Fruit fly (Drosophila melanogaster): Measurements from ENCODE around the gene CG32284.

CG32284 gene

dm6 chr3L:3222643-3223389 lies 36.4 kb downstream of the CG32284 start, which contains the start of the genes RpL28 and eIF1 (continued):
- peak; percentile 63 for TF ChIP-seq wor (GFP tag; IDR thresholded peaks at IDR 0.05)
- TF ChIP-seq gce (GFP tag; IDR thresholded peaks at IDR 0.05) = peak; percentile 86
- peak; percentile 90 for TF ChIP-seq Dbx (GFP tag; IDR thresholded peaks at IDR 0.05)
- TF ChIP-seq mld (GFP tag; IDR thresholded peaks at IDR 0.05; ENCODE audit: partially characterized antibody) = 0 out of 3 replicates have a peak, but pooled peaks have one; percentile 39
- no peak for TF ChIP-seq yki (optimal IDR thresholded peaks at IDR 0.05)
- TF ChIP-seq gt (GFP tag; IDR thresholded peaks at IDR 0.05) = peak; percentile 74
- TF ChIP-seq CG1233 (GFP tag; optimal IDR thresholded peaks at IDR 0.05) = peak; percentile 96
- TF ChIP-seq CG10565 (GFP tag; optimal IDR thresholded peaks at IDR 0.05) = peak; percentile 79
- peak; percentile 52 for TF ChIP-seq ftz-f1 (GFP tag; optimal IDR thresholded peaks at IDR 0.05)
- TF ChIP-seq pum (GFP tag; optimal IDR thresholded peaks at IDR 0.05) = peak; percentile 85
- peak; percentile 97 for TF ChIP-seq CG34376 (GFP tag; optimal IDR thresholded peaks at IDR 0.05)
- TF ChIP-seq CG9609 (GFP tag; optimal IDR thresholded peaks at IDR 0.05) = peak; percentile 89
- TF ChIP-seq CG13424 (tag; optimal IDR thresholded peaks at IDR 0.05) = peak; percentile 76
- TF ChIP-seq pita (GFP tag; optimal IDR thresholded peaks at IDR 0.05) = no peak
- peak; percentile 91 for TF ChIP-seq Hey (tag; optimal IDR thresholded peaks at IDR 0.05)
- peak; percentile 86 for TF ChIP-seq sqz (GFP tag; optimal IDR thresholded peaks at IDR 0.05)
- TF ChIP-seq onecut (GFP tag; IDR thresholded peaks at IDR 0.05) = peak; percentile 89
- TF ChIP-seq z (GFP tag; IDR thresholded peaks at IDR 0.05) = 0 out of 3 replicates have a peak, but pooled peaks have one; percentile 29
- TF ChIP-seq Eip74EF (GFP tag; optimal IDR thresholded peaks at IDR 0.05) = peak in 1 of 2 experiments; percentile 44
- TF ChIP-seq Sry-β (GFP tag; optimal IDR thresholded peaks at IDR 0.05) = peak; percentile 66
- TF ChIP-seq CG9215 (GFP tag; IDR thresholded peaks at IDR 0.05) = peak; percentile 83
- peak; percentile 85 for TF ChIP-seq CG17829 (tag; optimal IDR thresholded peaks at IDR 0.05)
- peak; percentile 87 for TF ChIP-seq sens-2 (GFP tag; IDR thresholded peaks at IDR 0.05)
- TF ChIP-seq Hmr (GFP tag; optimal IDR thresholded peaks at IDR 0.05) = peak; percentile 96
- TF ChIP-seq CG32772 (GFP tag; IDR thresholded peaks at IDR 0.05) = peak; percentile 82
- TF ChIP-seq p53 (GFP tag; optimal IDR thresholded peaks at IDR 0.05) = peak; percentile 82
- peak; percentile 90 for TF ChIP-seq nmo (GFP tag; optimal IDR thresholded peaks at IDR 0.05)
- peak; percentile 77 for TF ChIP-seq vnd (GFP tag; IDR thresholded peaks at IDR 0.05; ENCODE audit: partially characterized antibody)
- TF ChIP-seq kni (GFP tag; optimal IDR thresholded peaks at IDR 0.05) = peak; percentile 94
- TF ChIP-seq CG7839 (tag; optimal IDR thresholded peaks at IDR 0.05) = peak; percentile 84
- peak; percentile 63; the same call in 2 of the 3 replicates for TF ChIP-seq CG11695 (GFP tag; IDR thresholded peaks at IDR 0.05)
- TF ChIP-seq slp2 (GFP tag; optimal IDR thresholded peaks at IDR 0.05) = peak; percentile 89
- TF ChIP-seq cato (GFP tag; optimal IDR thresholded peaks at IDR 0.05; ENCODE audit: borderline replicate concordance) = peak; percentile 86
- peak; percentile 98 for TF ChIP-seq caup (GFP tag; optimal IDR thresholded peaks at IDR 0.05; ENCODE audit: severe bottlenecking)
- peak; percentile 84 for TF ChIP-seq CG1024 (GFP tag; IDR thresholded peaks at IDR 0.05)
- no peak for TF ChIP-seq br (optimal IDR thresholded peaks at IDR 0.05)
- TF ChIP-seq CG6854 (GFP tag; optimal IDR thresholded peaks at IDR 0.05) = peak; percentile 77
- TF ChIP-seq Drgx (GFP tag; IDR thresholded peaks at IDR 0.05) = no peak
- TF ChIP-seq zen2 (GFP tag; IDR thresholded peaks at IDR 0.05; ENCODE audit: partially characterized antibody) = peak; percentile 47; the same call in 2 of the 3 replicates
- peak; percentile 91 for TF ChIP-seq slou (GFP tag; optimal IDR thresholded peaks at IDR 0.05)
- TF ChIP-seq dimm (GFP tag; IDR thresholded peaks at IDR 0.05) = 0 out of 2 replicates have a peak, but pooled peaks have one; percentile 17
- peak; percentile 62 for TF ChIP-seq Elba2 (GFP tag; optimal IDR thresholded peaks at IDR 0.05)
- TF ChIP-seq abd-A (tag; optimal IDR thresholded peaks at IDR 0.05) = no peak
- TF ChIP-seq CG13287 (GFP tag; IDR thresholded peaks at IDR 0.05; ENCODE audit: partially characterized antibody) = peak; percentile 78
- peak; percentile 83 for TF ChIP-seq CG18476 (GFP tag; optimal IDR thresholded peaks at IDR 0.05)
- no peak for TF ChIP-seq hth (optimal IDR thresholded peaks at IDR 0.05)
- TF ChIP-seq unc-4 (GFP tag; IDR thresholded peaks at IDR 0.05; ENCODE audit: partially characterized antibody) = peak; percentile 81; the same call in 1 of the 2 replicates
- peak; percentile 78 for TF ChIP-seq so (GFP tag; IDR thresholded peaks at IDR 0.05)
- peak; percentile 96 for TF ChIP-seq BEAF-32 (GFP tag; optimal IDR thresholded peaks at IDR 0.05)

Measured in whole organism, embryonic.